Fruit fly (Drosophila melanogaster) S2 (cell line): Measurements from ENCODE around the gene CG42591.

Source experiments
- CG8478 ChIP-seq: fragments of >200 bp; optimal IDR thresholded peaks from 2 replicates; lab custom pipeline; 2018
- CTCF ChIP-seq, 2 experiments: fragments of >200 bp; optimal IDR thresholded peaks; 2 replicates each; lab custom pipeline; 2018

DNA sequence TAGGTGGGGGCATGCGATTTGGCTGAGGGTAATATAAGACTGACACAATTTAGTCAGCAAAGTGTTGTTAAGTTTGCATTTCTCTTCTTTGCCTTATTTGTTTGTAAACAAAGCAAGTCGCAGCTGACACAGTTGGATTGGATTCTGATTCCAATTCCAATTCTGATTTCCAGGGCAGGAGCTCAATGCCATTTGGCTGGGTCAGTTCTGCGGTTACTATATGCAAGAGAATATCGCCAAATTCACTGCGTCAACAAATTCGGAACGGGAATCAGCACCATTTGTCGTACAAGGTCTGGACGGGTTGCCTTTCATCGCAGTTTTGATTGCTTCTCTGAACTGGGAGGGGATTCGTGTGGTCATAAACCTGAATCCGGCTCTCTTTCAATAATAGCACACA is 2.3 kb downstream of the CG42591 start:
- TF ChIP-seq CG8478 (lab: Kevin White, UChicago) = no peak
- TF ChIP-seq CTCF (optimal IDR thresholded peaks at IDR 0.05; lab: Kevin White, UChicago) = no peak
